Fruit fly (Drosophila melanogaster) whole organism, larva: ENCODE data around the gene CG7272.

ENCODE experiments used
- noc ChIP-seq: fragments of 200-800 bp; sonication (Bioruptor generic); optimal IDR thresholded peaks from 3 replicates; lab custom pipeline; 2019; ENCODE audit warnings: missing biosample characterization, mild to moderate bottlenecking, missing genetic modification characterization, moderate library complexity

The CG7272 gene

dm6 chr3L:15508233-15508632, 7.5 kb downstream of the CG7272 start, which contains the start of gene CG7841:
TSS of gene CG7841 (minus strand) at chr3L:15508252.
- TF ChIP-seq noc (tag; lab: Kevin White, UChicago) = peak; percentile 99

dm6 chr3L:15508750-15509149, 8.0 kb downstream of the CG7272 start, which contains the start of gene Z600:
TSS of gene Z600 (plus strand) at chr3L:15509061.
- TF ChIP-seq noc (tag; lab: Kevin White, UChicago) = no peak

dm6 chr3L:15509398-15509797, 8.7 kb downstream of the CG7272 start, which contains the start of the genes gdl and gdl-ORF39:
TSS of gene gdl (plus strand) at chr3L:15509445.
TSS of gene gdl-ORF39 (plus strand) at chr3L:15509445.
- TF ChIP-seq noc (tag; lab: Kevin White, UChicago) = no peak

dm6 chr3L:15510787-15511186, 10.0 kb downstream of the CG7272 start, which contains the start of gene MsrA:
TSS of gene MsrA (plus strand) at chr3L:15511052.
- peak; percentile 16 for TF ChIP-seq noc (tag; lab: Kevin White, UChicago)

- no peak for TF ChIP-seq noc (tag; lab: Kevin White, UChicago)
Measured at dm6 chr3L:15511688-15512250, 11.0 kb downstream of the CG7272 start.

dm6 chr3L:15513264-15513663, 12.5 kb downstream of the CG7272 start:
- no peak for TF ChIP-seq noc (tag; lab: Kevin White, UChicago)

- TF ChIP-seq noc (tag; lab: Kevin White, UChicago) = peak; percentile 42
Measured at dm6 chr3L:15513726-15514125, 13.0 kb downstream of the CG7272 start.

dm6 chr3L:15514405-15514804, 13.7 kb downstream of the CG7272 start:
- TF ChIP-seq noc (tag; lab: Kevin White, UChicago) = peak; percentile 61

dm6 chr3L:15514814-15515495, 14.2 kb downstream of the CG7272 start:
- peak; percentile 3 for TF ChIP-seq noc (tag; lab: Kevin White, UChicago)

dm6 chr3L:15516440-15516839, 15.7 kb downstream of the CG7272 start:
- no peak for TF ChIP-seq noc (tag; lab: Kevin White, UChicago)

- no peak for TF ChIP-seq noc (tag; lab: Kevin White, UChicago)
Measured at dm6 chr3L:15516956-15517355, 16.2 kb downstream of the CG7272 start, which contains the start of gene CG13454. TSS of gene CG13454 (minus strand) at chr3L:15517056.

- no peak for TF ChIP-seq noc (tag; lab: Kevin White, UChicago)
Measured at dm6 chr3L:15517508-15517907, 16.8 kb downstream of the CG7272 start.

- TF ChIP-seq noc (tag; lab: Kevin White, UChicago) = no peak
Measured at dm6 chr3L:15518344-15518743, 17.6 kb downstream of the CG7272 start.

- no peak for TF ChIP-seq noc (tag; lab: Kevin White, UChicago)
Measured at dm6 chr3L:15519492-15519891, 18.8 kb downstream of the CG7272 start, which contains the start of gene mex1. TSS of gene mex1 (minus strand) at chr3L:15519592.

dm6 chr3L:15519920-15520319, 19.2 kb downstream of the CG7272 start:
- TF ChIP-seq noc (tag; lab: Kevin White, UChicago) = no peak

- TF ChIP-seq noc (tag; lab: Kevin White, UChicago) = no peak
Measured at dm6 chr3L:15520320-15520719, 19.6 kb downstream of the CG7272 start, which contains the start of gene yellow-k. TSS of gene yellow-k (plus strand) at chr3L:15520620.
